Fruit fly (Drosophila melanogaster) whole organism: Measurements from ENCODE around the gene yellow-c.

ENCODE experiments used
- CG8478 ChIP-seq: fragments of >200 bp; optimal IDR thresholded peaks from 2 replicates; lab custom pipeline; 2018; ENCODE audit warnings: inconsistent platforms
- Dll ChIP-seq: fragments of >200 bp; optimal IDR thresholded peaks from 2 replicates; lab custom pipeline; 2017
- EcR ChIP-seq, 2 experiments: fragments of >200 bp; optimal IDR thresholded peaks; 2 replicates each; lab custom pipeline; 2017; ENCODE audit warnings: missing biosample characterization in 2 of 2, missing genetic modification characterization in 2 of 2, missing genetic modification reagents in 2 of 2
- pan ChIP-seq: fragments of >200 bp; optimal IDR thresholded peaks from 2 replicates; lab custom pipeline; 2017
- psq ChIP-seq: fragments of >200 bp; optimal IDR thresholded peaks from 2 replicates; lab custom pipeline; 2017
- usp ChIP-seq: fragments of >200 bp; optimal IDR thresholded peaks from 2 replicates; lab custom pipeline; 2017; ENCODE audit warnings: missing biosample characterization, missing genetic modification characterization, mixed read lengths

yellow-c gene

dm6 chr2L:15013523-15013922 is 21.7 kb upstream of the yellow-c start:
- TF ChIP-seq CG8478 (lab: Kevin White, UChicago) (no peak), usp (GFP tag; lab: Kevin White, UChicago) (no peak), psq (lab: Kevin White, UChicago) (no peak), EcR (GFP tag; optimal IDR thresholded peaks at IDR 0.05; lab: Kevin White, UChicago) (no peak), Dll (lab: Kevin White, UChicago) (no peak), pan (lab: Kevin White, UChicago) (no peak)

- TF ChIP-seq psq (lab: Kevin White, UChicago): no peak
- TF ChIP-seq CG8478 (lab: Kevin White, UChicago): no peak
- no peak for TF ChIP-seq usp (GFP tag; lab: Kevin White, UChicago)
- TF ChIP-seq Dll (lab: Kevin White, UChicago): no peak
- no peak for TF ChIP-seq EcR (GFP tag; optimal IDR thresholded peaks at IDR 0.05; lab: Kevin White, UChicago)
- TF ChIP-seq pan (lab: Kevin White, UChicago): no peak
Measured at dm6 chr2L:15016031-15016430, 19.2 kb upstream of the yellow-c start, which contains the start of gene GABA-B-R1. GABA-B-R1 (plus strand) TSS chr2L:15016331.

dm6 chr2L:15026582-15026981 is 8.6 kb upstream of the yellow-c start, which contains the start of gene CG33310:
CG33310 (plus strand) TSS chr2L:15026882.
- no peak for TF ChIP-seq psq (lab: Kevin White, UChicago)
- no peak for TF ChIP-seq usp (GFP tag; lab: Kevin White, UChicago)
- no peak for TF ChIP-seq pan (lab: Kevin White, UChicago)
- no peak for TF ChIP-seq Dll (lab: Kevin White, UChicago)
- no peak for TF ChIP-seq EcR (GFP tag; optimal IDR thresholded peaks at IDR 0.05; lab: Kevin White, UChicago)
- no peak for TF ChIP-seq CG8478 (lab: Kevin White, UChicago)

dm6 chr2L:15031650-15032049 is 3.5 kb upstream of the yellow-c start, which contains the start of gene CG31832:
CG31832 (minus strand) TSS chr2L:15031750.
- TF ChIP-seq CG8478 (lab: Kevin White, UChicago) (no peak), Dll (lab: Kevin White, UChicago) (no peak), EcR (GFP tag; optimal IDR thresholded peaks at IDR 0.05; lab: Kevin White, UChicago) (no peak), pan (lab: Kevin White, UChicago) (no peak), usp (GFP tag; lab: Kevin White, UChicago) (no peak), psq (lab: Kevin White, UChicago) (no peak)

- TF ChIP-seq usp (GFP tag; lab: Kevin White, UChicago): no peak
- TF ChIP-seq EcR (GFP tag; optimal IDR thresholded peaks at IDR 0.05; lab: Kevin White, UChicago): no peak
- TF ChIP-seq psq (lab: Kevin White, UChicago): no peak
- TF ChIP-seq CG8478 (lab: Kevin White, UChicago): no peak
- no peak for TF ChIP-seq pan (lab: Kevin White, UChicago)
- no peak for TF ChIP-seq Dll (lab: Kevin White, UChicago)
Measured at dm6 chr2L:15038339-15039308, 3.4 kb downstream of the yellow-c start, which contains the start of gene CIAPIN1. CIAPIN1 (minus strand) TSS chr2L:15038861.

dm6 chr2L:15039309-15039772 is 4.1 kb downstream of the yellow-c start:
- TF ChIP-seq Dll (lab: Kevin White, UChicago) (no peak), EcR (GFP tag; optimal IDR thresholded peaks at IDR 0.05; lab: Kevin White, UChicago) (no peak), pan (lab: Kevin White, UChicago) (no peak), CG8478 (lab: Kevin White, UChicago) (no peak), usp (GFP tag; lab: Kevin White, UChicago) (no peak), psq (lab: Kevin White, UChicago) (no peak)

- no peak for TF ChIP-seq Dll (lab: Kevin White, UChicago)
- no peak for TF ChIP-seq CG8478 (lab: Kevin White, UChicago)
- no peak for TF ChIP-seq EcR (GFP tag; optimal IDR thresholded peaks at IDR 0.05; lab: Kevin White, UChicago)
Measured at dm6 chr2L:15043718-15044117, 8.5 kb downstream of the yellow-c start.

dm6 chr2L:15052805-15053388 is 17.7 kb downstream of the yellow-c start:
- TF ChIP-seq Dll (lab: Kevin White, UChicago) (no peak), usp (GFP tag; lab: Kevin White, UChicago) (no peak), CG8478 (lab: Kevin White, UChicago) (no peak), pan (lab: Kevin White, UChicago) (no peak), EcR (GFP tag; optimal IDR thresholded peaks at IDR 0.05; lab: Kevin White, UChicago) (no peak), psq (lab: Kevin White, UChicago) (no peak)

dm6 chr2L:15055105-15055504 is 19.9 kb downstream of the yellow-c start:
- no peak for TF ChIP-seq EcR (GFP tag; optimal IDR thresholded peaks at IDR 0.05; lab: Kevin White, UChicago)
- TF ChIP-seq usp (GFP tag; lab: Kevin White, UChicago): no peak
- no peak for TF ChIP-seq Dll (lab: Kevin White, UChicago)
- no peak for TF ChIP-seq psq (lab: Kevin White, UChicago)
- TF ChIP-seq pan (lab: Kevin White, UChicago): no peak
- no peak for TF ChIP-seq CG8478 (lab: Kevin White, UChicago)

- TF ChIP-seq pan (lab: Kevin White, UChicago): no peak
- no peak for TF ChIP-seq psq (lab: Kevin White, UChicago)
- no peak for TF ChIP-seq EcR (GFP tag; optimal IDR thresholded peaks at IDR 0.05; lab: Kevin White, UChicago)
- no peak for TF ChIP-seq usp (GFP tag; lab: Kevin White, UChicago)
- TF ChIP-seq Dll (lab: Kevin White, UChicago): no peak
- no peak for TF ChIP-seq CG8478 (lab: Kevin White, UChicago)
Measured at dm6 chr2L:15056359-15057220, 21.4 kb downstream of the yellow-c start.
